Worm (Caenorhabditis elegans): Measurements from ENCODE around the gene srg-48.

- TF ChIP-seq lim-6 (tag; optimal IDR thresholded peaks at IDR 0.05) (no peak), syd-9 (tag; optimal IDR thresholded peaks at IDR 0.05) (no peak), K02D7.2 (tag; optimal IDR thresholded peaks at IDR 0.05) (no peak)
Measured at ce11 chrIV:7025835-7026234, 46.4 kb upstream of the srg-48 start.

All from whole organism, late embryonic.